Worm (Caenorhabditis elegans) whole organism, L4 larva: ENCODE measurements around the gene mpc-1.

Source experiments
- D1046.2 ChIP-seq: fragments of 200-800 bp; sonication (Bioruptor generic); IDR thresholded peaks from 2 replicates; pipeline ENCODE4 v1.3.6; 2022; ENCODE audit warnings: missing genetic modification characterization, missing compliant biosample characterization
- F10B5.3 ChIP-seq: sonication (generic microtip); optimal IDR thresholded peaks from 2 replicates; lab custom pipeline; 2016; ENCODE audit warnings: mild to moderate bottlenecking, missing genetic modification characterization, missing compliant biosample characterization
- F26F4.8 ChIP-seq: fragments of 200-800 bp; sonication (Bioruptor generic); conservative IDR thresholded peaks from 2 replicates; pipeline ENCODE4 v1.3.6; 2022; ENCODE audit warnings: missing genetic modification characterization, missing compliant biosample characterization
- T26A8.4 ChIP-seq: fragments of 200-800 bp; sonication (Bioruptor generic); IDR thresholded peaks from 2 replicates; pipeline ENCODE4 v1.3.6; 2022; ENCODE audit warnings: missing genetic modification characterization, missing compliant biosample characterization
- ZK337.2 ChIP-seq: fragments of 200-800 bp; sonication (Bioruptor generic); IDR thresholded peaks from 2 replicates; pipeline ENCODE4 v1.3.6; 2022; ENCODE audit warnings: missing genetic modification reagents, missing genetic modification characterization, missing compliant biosample characterization
- aha-1 ChIP-seq: fragments of 150-350 bp; peaks from one replicate; lab custom pipeline; 2014; ENCODE audit warnings: missing biosample characterization, missing genetic modification characterization
- aly-2 ChIP-seq: sonication (generic microtip); optimal IDR thresholded peaks from 2 replicates; lab custom pipeline; 2018; ENCODE audit warnings: missing biosample characterization, missing genetic modification characterization
- ceh-20 ChIP-seq: fragments of 200-800 bp; sonication (Bioruptor generic); IDR thresholded peaks from 2 replicates; pipeline ENCODE4 v1.3.6; 2022; ENCODE audit warnings: missing genetic modification reagents, missing genetic modification characterization, missing compliant biosample characterization
- ceh-28 ChIP-seq: fragments of 150-350 bp; optimal IDR thresholded peaks from 2 replicates; lab custom pipeline; 2014; ENCODE audit warnings: missing biosample characterization, missing genetic modification reagents, missing genetic modification characterization
- ceh-32 ChIP-seq: sonication (generic microtip); optimal IDR thresholded peaks from 2 replicates; lab custom pipeline; 2016; ENCODE audit warnings: mild to moderate bottlenecking, missing genetic modification characterization, missing compliant biosample characterization; ENCODE audit not compliant: poor library complexity
- ceh-62 ChIP-seq: sonication (generic microtip); optimal IDR thresholded peaks from 2 replicates; lab custom pipeline; 2017; ENCODE audit warnings: missing biosample characterization, missing genetic modification characterization
- ceh-82 ChIP-seq: sonication (generic microtip); optimal IDR thresholded peaks from 2 replicates; lab custom pipeline; 2017; ENCODE audit warnings: missing biosample characterization, missing genetic modification characterization
- ctbp-1 ChIP-seq: fragments of 200-800 bp; sonication (Bioruptor generic); IDR thresholded peaks from 2 replicates; pipeline ENCODE4 v1.3.6; 2022; ENCODE audit warnings: missing genetic modification reagents, missing genetic modification characterization, missing compliant biosample characterization
- daf-12 ChIP-seq: fragments of 150-350 bp; optimal IDR thresholded peaks from 2 replicates; lab custom pipeline; 2014; ENCODE audit warnings: missing biosample characterization, missing genetic modification reagents, missing genetic modification characterization
- daf-16 ChIP-seq, 3 experiments: sonication (generic microtip); optimal IDR thresholded peaks; 2 replicates each; lab custom pipeline; 2016 to 2017; ENCODE audit warnings: missing genetic modification characterization in 3 of 3, missing genetic modification reagents in 3 of 3, mild to moderate bottlenecking in 2 of 3, missing compliant biosample characterization in 2 of 3, missing biosample characterization in 1 of 3, moderate library complexity in 1 of 3
- daf-8 ChIP-seq: fragments of 200-800 bp; sonication (Bioruptor generic); IDR thresholded peaks from 2 replicates; pipeline ENCODE4 v1.3.6; 2022; ENCODE audit warnings: missing genetic modification characterization, missing compliant biosample characterization
- dmd-8 ChIP-seq: fragments of 200-800 bp; sonication (Bioruptor generic); IDR thresholded peaks from 2 replicates; pipeline ENCODE4 v1.3.6; 2022; ENCODE audit warnings: missing genetic modification characterization, missing compliant biosample characterization
- dmd-9 ChIP-seq: fragments of 200-800 bp; sonication (Bioruptor generic); IDR thresholded peaks from 2 replicates; pipeline ENCODE4 v1.3.6; 2022; ENCODE audit warnings: missing genetic modification reagents, missing genetic modification characterization, missing compliant biosample characterization
- dve-1 ChIP-seq: sonication (generic microtip); optimal IDR thresholded peaks from 2 replicates; lab custom pipeline; 2017; ENCODE audit warnings: antibody characterized with exemption, mild to moderate bottlenecking, missing genetic modification characterization, missing compliant biosample characterization; ENCODE audit not compliant: insufficient read depth
- egl-27 ChIP-seq: sonication (generic microtip); optimal IDR thresholded peaks from 3 replicates; lab custom pipeline; 2017; ENCODE audit warnings: missing biosample characterization, missing genetic modification reagents, missing genetic modification characterization
- egl-43 ChIP-seq: fragments of 200-800 bp; sonication (Bioruptor generic); IDR thresholded peaks from 2 replicates; pipeline ENCODE4 v1.3.6; 2022; ENCODE audit warnings: missing genetic modification reagents, missing genetic modification characterization, missing compliant biosample characterization
- gei-8 ChIP-seq: fragments of 200-800 bp; sonication (Bioruptor generic); optimal IDR thresholded peaks from 2 replicates; lab custom pipeline; 2018; ENCODE audit warnings: mild to moderate bottlenecking, missing genetic modification characterization, missing compliant biosample characterization
- hif-1 ChIP-seq, 2 experiments: sonication (generic microtip); optimal IDR thresholded peaks; 2 replicates each; lab custom pipeline; 2016 to 2017; ENCODE audit warnings: missing compliant biosample characterization in 2 of 2, missing genetic modification characterization in 2 of 2, missing genetic modification reagents in 2 of 2, missing genotype in 2 of 2, mild to moderate bottlenecking in 1 of 2
- hmg-1.1 ChIP-seq: fragments of 200-800 bp; sonication (Bioruptor generic); IDR thresholded peaks from 2 replicates; pipeline ENCODE4 v1.3.6; 2022; ENCODE audit warnings: missing genetic modification reagents, missing genetic modification characterization, missing compliant biosample characterization
- lin-1 ChIP-seq: fragments of 200-800 bp; sonication (Bioruptor generic); IDR thresholded peaks from 2 replicates; pipeline ENCODE4 v1.3.6; 2022; ENCODE audit warnings: missing genetic modification reagents, missing genetic modification characterization, missing compliant biosample characterization
- lin-13 ChIP-seq: fragments of 150-350 bp; optimal IDR thresholded peaks from 2 replicates; lab custom pipeline; 2014; ENCODE audit warnings: missing biosample characterization, missing genetic modification reagents, missing genetic modification characterization
- lin-39 ChIP-seq: fragments of 150-350 bp; optimal IDR thresholded peaks from 2 replicates; lab custom pipeline; 2014; ENCODE audit warnings: missing biosample characterization, missing genetic modification reagents, missing genetic modification characterization
- lir-3 ChIP-seq: sonication (generic microtip); optimal IDR thresholded peaks from 2 replicates; lab custom pipeline; 2016; ENCODE audit warnings: mild to moderate bottlenecking, missing genetic modification characterization, missing compliant biosample characterization
- madf-9 ChIP-seq: fragments of 200-800 bp; sonication (Bioruptor generic); conservative IDR thresholded peaks from 2 replicates; pipeline ENCODE4 v1.3.6; 2022; ENCODE audit warnings: missing genetic modification reagents, missing genetic modification characterization, missing compliant biosample characterization
- mxl-2 ChIP-seq: fragments of 200-800 bp; sonication (Bioruptor generic); conservative IDR thresholded peaks from 2 replicates; pipeline ENCODE4 v1.3.6; 2022; ENCODE audit warnings: missing genetic modification reagents, missing genetic modification characterization, missing compliant biosample characterization
- mxl-3 ChIP-seq: fragments of 200-800 bp; sonication (Bioruptor generic); optimal IDR thresholded peaks from 2 replicates; lab custom pipeline; 2018; ENCODE audit warnings: mild to moderate bottlenecking, missing genetic modification characterization, missing compliant biosample characterization
- nhr-25 ChIP-seq: sonication (generic microtip); optimal IDR thresholded peaks from 2 replicates; lab custom pipeline; 2017; ENCODE audit warnings: missing genetic modification characterization, mild to moderate bottlenecking, missing compliant biosample characterization, antibody characterized with exemption, moderate library complexity, borderline replicate concordance; ENCODE audit not compliant: insufficient read depth
- nhr-41 ChIP-seq: fragments of 200-800 bp; sonication (Bioruptor generic); IDR thresholded peaks from 2 replicates; pipeline ENCODE4 v1.3.6; 2022; ENCODE audit warnings: missing genetic modification reagents, missing genetic modification characterization, missing compliant biosample characterization
- nhr-48 ChIP-seq: sonication (generic microtip); optimal IDR thresholded peaks from 2 replicates; lab custom pipeline; 2016; ENCODE audit warnings: mild to moderate bottlenecking, missing genetic modification characterization, missing compliant biosample characterization
- nhr-6 ChIP-seq: fragments of 150-350 bp; optimal IDR thresholded peaks from 2 replicates; lab custom pipeline; 2014; ENCODE audit warnings: missing biosample characterization, missing genetic modification characterization
- nhr-76 ChIP-seq: fragments of 150-350 bp; optimal IDR thresholded peaks from 2 replicates; lab custom pipeline; 2014; ENCODE audit warnings: missing biosample characterization, missing genetic modification characterization
- nhr-77 ChIP-seq: fragments of 150-350 bp; optimal IDR thresholded peaks from 2 replicates; lab custom pipeline; 2014; ENCODE audit warnings: missing biosample characterization, missing genetic modification characterization
- php-3 ChIP-seq: fragments of 200-800 bp; sonication (Bioruptor generic); IDR thresholded peaks from 2 replicates; pipeline ENCODE4 v1.3.6; 2022; ENCODE audit warnings: missing genetic modification reagents, missing genetic modification characterization, missing compliant biosample characterization
- pqm-1 ChIP-seq: sonication (generic microtip); optimal IDR thresholded peaks from 2 replicates; lab custom pipeline; 2017; ENCODE audit warnings: missing biosample characterization, missing genetic modification characterization
- saeg-2 ChIP-seq: fragments of 200-800 bp; sonication (Bioruptor generic); IDR thresholded peaks from 2 replicates; pipeline ENCODE4 v1.3.6; 2022; ENCODE audit warnings: missing genetic modification reagents, missing genetic modification characterization, missing compliant biosample characterization
- set-16 ChIP-seq: fragments of 200-800 bp; sonication (Bioruptor generic); IDR thresholded peaks from 2 replicates; pipeline ENCODE4 v1.3.6; 2022; ENCODE audit warnings: missing genetic modification reagents, missing genetic modification characterization, missing compliant biosample characterization
- snpc-1.2 ChIP-seq: fragments of 200-800 bp; sonication (Bioruptor generic); IDR thresholded peaks from 2 replicates; pipeline ENCODE4 v1.3.6; 2022; ENCODE audit warnings: missing genetic modification reagents, missing genetic modification characterization, missing compliant biosample characterization
- snpc-4 ChIP-seq: fragments of 150-350 bp; optimal IDR thresholded peaks from 2 replicates; lab custom pipeline; 2014; ENCODE audit warnings: missing biosample characterization, missing genetic modification characterization
- spr-3 ChIP-seq: fragments of 200-800 bp; sonication (Bioruptor generic); optimal IDR thresholded peaks from 2 replicates; lab custom pipeline; 2018; ENCODE audit warnings: mild to moderate bottlenecking, missing genetic modification characterization, missing compliant biosample characterization
- unc-39 ChIP-seq: sonication (generic microtip); optimal IDR thresholded peaks from 2 replicates; lab custom pipeline; 2017; ENCODE audit warnings: missing biosample characterization, missing genetic modification characterization
- vab-7 ChIP-seq: fragments of 200-800 bp; sonication (Bioruptor generic); IDR thresholded peaks from 2 replicates; pipeline ENCODE4 v1.3.6; 2022; ENCODE audit warnings: missing genetic modification reagents, missing genetic modification characterization, missing compliant biosample characterization
- zag-1 ChIP-seq: fragments of 150-350 bp; optimal IDR thresholded peaks from 2 replicates; lab custom pipeline; 2014; ENCODE audit warnings: missing biosample characterization, missing genetic modification characterization
- zfp-2 ChIP-seq: sonication (generic microtip); optimal IDR thresholded peaks from 2 replicates; lab custom pipeline; 2016; ENCODE audit warnings: mild to moderate bottlenecking, missing genetic modification characterization, missing compliant biosample characterization
- ztf-11 ChIP-seq: fragments of 150-350 bp; optimal IDR thresholded peaks from 2 replicates; lab custom pipeline; 2014; ENCODE audit warnings: missing biosample characterization, missing genetic modification characterization
- ztf-7 ChIP-seq: fragments of 150-350 bp; optimal IDR thresholded peaks from 2 replicates; lab custom pipeline; 2014; ENCODE audit warnings: missing biosample characterization, missing genetic modification characterization

The mpc-1 gene

ce11 chrIII:4449893-4450579 is 36.8 kb downstream of the mpc-1 start, which contains the start of gene ceh-43 (continued):
- TF ChIP-seq ctbp-1 (GFP tag; lab: Robert Waterston, UW) (peak; percentile 43; the same call in 1 of the 2 replicates), lir-3 (tag; lab: Kevin White, UChicago) (no peak), gei-8 (GFP tag; lab: Kevin White, UChicago) (no peak), madf-9 (no peak), mxl-2 (no peak), dve-1 (tag; lab: Kevin White, UChicago) (peak; percentile 19), unc-39 (tag; lab: Kevin White, UChicago) (no peak), zfp-2 (tag; lab: Kevin White, UChicago) (no peak), aly-2 (no peak), ceh-20 (GFP tag; lab: Robert Waterston, UW) (0 out of 2 replicates have a peak, but pooled peaks have one; percentile 14), ceh-82 (tag; lab: Kevin White, UChicago) (no peak), nhr-6 (tag; lab: Kevin White, UChicago) (no peak), ceh-28 (tag; lab: Kevin White, UChicago) (no peak), saeg-2 (no peak), ztf-7 (no peak), dmd-8 (GFP tag; lab: Robert Waterston, UW) (peak; percentile 85), pqm-1 (tag; lab: Kevin White, UChicago) (no peak), nhr-48 (tag; lab: Kevin White, UChicago) (no peak), snpc-1.2 (0 out of 2 replicates have a peak, but pooled peaks have one; percentile 14), aha-1 (no peak), daf-12 (tag; lab: Kevin White, UChicago) (no peak), lin-1 (GFP tag; lab: Robert Waterston, UW) (no peak), spr-3 (GFP tag; lab: Kevin White, UChicago) (no peak), snpc-4 (no peak), nhr-77 (tag; lab: Kevin White, UChicago) (no peak), daf-8 (GFP tag; lab: Robert Waterston, UW) (no peak), hmg-1.1 (GFP tag; lab: Robert Waterston, UW) (no peak), vab-7 (GFP tag; lab: Robert Waterston, UW) (peak; percentile 59; the same call in 1 of the 2 replicates), lin-39 (tag; lab: Kevin White, UChicago) (no peak), php-3 (GFP tag; lab: Robert Waterston, UW) (no peak), nhr-25 (tag; lab: Kevin White, UChicago) (no peak), egl-43 (GFP tag; lab: Robert Waterston, UW) (peak; percentile 74; the same call in 1 of the 2 replicates), nhr-76 (tag; lab: Kevin White, UChicago) (no peak), F10B5.3 (tag; lab: Kevin White, UChicago) (no peak), ceh-32 (tag; lab: Kevin White, UChicago) (no peak), ztf-11 (tag; lab: Kevin White, UChicago) (no peak), daf-16 (GFP tag; optimal IDR thresholded peaks at IDR 0.05; lab: Kevin White, UChicago) (peak in 1 of 2 experiments; percentile 64), daf-16 (tag; optimal IDR thresholded peaks at IDR 0.05; lab: Kevin White, UChicago) (no peak), D1046.2 (no peak), set-16 (no peak), T26A8.4 (GFP tag; lab: Robert Waterston, UW) (peak; percentile 46; the same call in 1 of the 2 replicates), egl-27 (tag; lab: Kevin White, UChicago) (no peak), zag-1 (tag; lab: Kevin White, UChicago) (no peak), mxl-3 (GFP tag; lab: Kevin White, UChicago) (no peak), nhr-41 (GFP tag; lab: Robert Waterston, UW) (0 out of 2 replicates have a peak, but pooled peaks have one; percentile 15), F26F4.8 (GFP tag; lab: Robert Waterston, UW) (peak; percentile 59; the same call in 1 of the 2 replicates), lin-13 (GFP tag; lab: Kevin White, UChicago) (no peak), ZK337.2 (GFP tag; lab: Robert Waterston, UW) (peak; percentile 38; the same call in 1 of the 2 replicates), ceh-62 (tag; lab: Kevin White, UChicago) (no peak), dmd-9 (GFP tag; lab: Robert Waterston, UW) (peak; percentile 62; the same call in 1 of the 2 replicates), hif-1 (tag; optimal IDR thresholded peaks at IDR 0.05; lab: Kevin White, UChicago) (no peak)
